Worm (Caenorhabditis elegans): Measurements from ENCODE around the gene F18E3.10.

ce11 chrV:7424336-7424735 lies at the start of gene F18E3.10:
- TF ChIP-seq med-1 (GFP tag; optimal IDR thresholded peaks at IDR 0.05; ENCODE audit: insufficient read depth) (no peak), flt-1 (GFP tag; IDR thresholded peaks at IDR 0.05) (no peak), ztf-23 (GFP tag; IDR thresholded peaks at IDR 0.05) (no peak), ztf-29 (GFP tag; IDR thresholded peaks at IDR 0.05) (no peak)

All from whole organism, midembryonic.